Fruit fly (Drosophila melanogaster) whole organism, embryonic: Measurements from ENCODE around the gene ND-B17.
A peak's percentile ranks its signal among the peaks of the same experiment; 100 is the strongest.

Experiments used
- Bgb ChIP-seq: fragments of 200-800 bp; sonication (Bioruptor generic); IDR thresholded peaks from 2 replicates; pipeline ENCODE4 v1.3.6; 2022; ENCODE audit warnings: missing biosample characterization, missing genetic modification characterization; ENCODE audit not compliant: partially characterized antibody
- CG12391 ChIP-seq: fragments of 200-800 bp; sonication (Bioruptor generic); optimal IDR thresholded peaks from 3 replicates; lab custom pipeline; 2018; ENCODE audit warnings: missing biosample characterization, mild to moderate bottlenecking, missing genetic modification characterization, moderate library complexity
- CG15073 ChIP-seq: fragments of 200-800 bp; sonication (Bioruptor generic); optimal IDR thresholded peaks from 2 replicates; lab custom pipeline; 2016; ENCODE audit warnings: missing biosample characterization, missing genetic modification characterization
- CG1603 ChIP-seq: fragments of 200-800 bp; sonication (Bioruptor generic); optimal IDR thresholded peaks from 2 replicates; lab custom pipeline; 2019; ENCODE audit warnings: missing biosample characterization, mild to moderate bottlenecking, missing genetic modification characterization, moderate library complexity
- CG16779 ChIP-seq: fragments of 200-800 bp; sonication (Bioruptor generic); IDR thresholded peaks from 2 replicates; pipeline ENCODE4 v1.3.6; 2022; ENCODE audit warnings: missing biosample characterization, missing genetic modification characterization
- CG17568 ChIP-seq: fragments of 200-800 bp; sonication (Bioruptor generic); optimal IDR thresholded peaks from 2 replicates; lab custom pipeline; 2018; ENCODE audit warnings: missing biosample characterization, mild to moderate bottlenecking, missing genetic modification characterization, moderate library complexity
- CG31388 ChIP-seq: fragments of 200-800 bp; sonication (Bioruptor generic); optimal IDR thresholded peaks from 2 replicates; lab custom pipeline; 2016; ENCODE audit warnings: missing biosample characterization, missing genetic modification characterization
- CG3847 ChIP-seq: fragments of 200-800 bp; sonication (Bioruptor generic); IDR thresholded peaks from 2 replicates; pipeline ENCODE4 v1.3.6; 2022; ENCODE audit warnings: missing biosample characterization, missing genetic modification characterization
- CG5953 ChIP-seq: fragments of 200-800 bp; sonication (Bioruptor generic); IDR thresholded peaks from 2 replicates; pipeline ENCODE4 v1.3.6; 2022; ENCODE audit warnings: missing biosample characterization, missing genetic modification characterization
- CG7357 ChIP-seq: fragments of 200-800 bp; sonication (Bioruptor generic); IDR thresholded peaks from 3 replicates; pipeline ENCODE4 v1.3.6; 2022; ENCODE audit warnings: missing biosample characterization, missing genetic modification characterization
- CG8290 ChIP-seq, 3 experiments: fragments of 200-800 bp; sonication (Bioruptor generic); optimal IDR thresholded peaks; 2 replicates each; lab custom pipeline; 2016 to 2019; ENCODE audit warnings: missing biosample characterization in 3 of 3, missing genetic modification characterization in 3 of 3, mild to moderate bottlenecking in 2 of 3, moderate library complexity in 1 of 3
- CG8359 ChIP-seq: fragments of 200-800 bp; sonication (Bioruptor generic); optimal IDR thresholded peaks from 2 replicates; lab custom pipeline; 2017; ENCODE audit warnings: missing biosample characterization, mild to moderate bottlenecking, missing genetic modification characterization, borderline replicate concordance
- CG9215 ChIP-seq: fragments of 200-800 bp; sonication (Bioruptor generic); IDR thresholded peaks from 2 replicates; pipeline ENCODE4 v1.3.6; 2022; ENCODE audit warnings: missing biosample characterization, missing genetic modification characterization
- CG9727 ChIP-seq: fragments of 200-800 bp; sonication (Bioruptor generic); optimal IDR thresholded peaks from 3 replicates; lab custom pipeline; 2017; ENCODE audit warnings: missing biosample characterization, mild to moderate bottlenecking, missing genetic modification characterization
- CG9932 ChIP-seq: fragments of 200-800 bp; sonication (Bioruptor generic); IDR thresholded peaks from 2 replicates; pipeline ENCODE4 v1.3.6; 2022; ENCODE audit warnings: missing biosample characterization, missing genetic modification characterization
- CkIIα-i1 ChIP-seq: fragments of 200-800 bp; sonication (Bioruptor generic); IDR thresholded peaks from 2 replicates; pipeline ENCODE4 v1.3.6; 2022; ENCODE audit warnings: missing biosample characterization, missing genetic modification characterization
- Dfd ChIP-seq, 2 experiments: fragments of >200 bp; optimal IDR thresholded peaks; 2 replicates each; lab custom pipeline; 2017; ENCODE audit warnings: missing biosample characterization in 2 of 2, missing genetic modification characterization in 2 of 2
- Dref ChIP-seq: fragments of 200-800 bp; sonication (Bioruptor generic); IDR thresholded peaks from 2 replicates; pipeline ENCODE4 v1.3.6; 2022; ENCODE audit warnings: missing biosample characterization, missing genetic modification characterization
- Elba2 ChIP-seq: fragments of 200-800 bp; sonication (Bioruptor generic); optimal IDR thresholded peaks from 3 replicates; lab custom pipeline; 2016; ENCODE audit warnings: missing biosample characterization, missing genetic modification characterization
- HLH3B ChIP-seq: fragments of 200-800 bp; sonication (Bioruptor generic); IDR thresholded peaks from 2 replicates; pipeline ENCODE4 v1.3.6; 2022; ENCODE audit warnings: missing biosample characterization, missing genetic modification characterization
- Lim3 ChIP-seq: fragments of 200-800 bp; sonication (Bioruptor generic); IDR thresholded peaks from 2 replicates; pipeline ENCODE4 v1.3.6; 2022; ENCODE audit warnings: missing biosample characterization, missing genetic modification characterization
- Myb ChIP-seq: fragments of 200-800 bp; sonication (Bioruptor generic); optimal IDR thresholded peaks from 2 replicates; lab custom pipeline; 2016; ENCODE audit warnings: missing biosample characterization, missing genetic modification characterization
- Scr ChIP-seq: fragments of 200-800 bp; sonication (Bioruptor generic); IDR thresholded peaks from 2 replicates; pipeline ENCODE4 v1.3.6; 2022; ENCODE audit warnings: missing biosample characterization, missing genetic modification characterization; ENCODE audit not compliant: partially characterized antibody
- Xbp1 ChIP-seq: fragments of 200-800 bp; sonication (Bioruptor generic); optimal IDR thresholded peaks from 3 replicates; lab custom pipeline; 2016; ENCODE audit warnings: missing biosample characterization, mild to moderate bottlenecking, missing genetic modification characterization
- ab ChIP-seq: fragments of 200-800 bp; sonication (Bioruptor generic); optimal IDR thresholded peaks from 2 replicates; lab custom pipeline; 2016; ENCODE audit warnings: missing biosample characterization, missing genetic modification characterization
- ase ChIP-seq: fragments of 200-800 bp; sonication (Bioruptor generic); IDR thresholded peaks from 3 replicates; pipeline ENCODE4 v1.3.6; 2022; ENCODE audit warnings: missing biosample characterization, missing genetic modification characterization
- az2 ChIP-seq: fragments of 200-800 bp; sonication (Bioruptor generic); optimal IDR thresholded peaks from 3 replicates; lab custom pipeline; 2016; ENCODE audit warnings: missing biosample characterization, missing genetic modification characterization
- bbx ChIP-seq: fragments of 200-800 bp; sonication (Bioruptor generic); IDR thresholded peaks from 2 replicates; pipeline ENCODE4 v1.3.6; 2022; ENCODE audit warnings: missing biosample characterization, missing genetic modification characterization; ENCODE audit not compliant: partially characterized antibody
- bowl ChIP-seq: fragments of 200-800 bp; sonication (Bioruptor generic); IDR thresholded peaks from 2 replicates; pipeline ENCODE4 v1.3.6; 2022; ENCODE audit warnings: missing biosample characterization, missing genetic modification characterization
- cato ChIP-seq: fragments of 200-800 bp; sonication (Bioruptor generic); optimal IDR thresholded peaks from 2 replicates; lab custom pipeline; 2016; ENCODE audit warnings: missing biosample characterization, missing genetic modification characterization, borderline replicate concordance
- chinmo ChIP-seq: fragments of 200-800 bp; sonication (Bioruptor generic); IDR thresholded peaks from 4 replicates; pipeline ENCODE4 v1.3.6; 2022; ENCODE audit warnings: missing biosample characterization, missing genetic modification characterization; ENCODE audit not compliant: partially characterized antibody
- chn ChIP-seq: fragments of 200-800 bp; sonication (Bioruptor generic); optimal IDR thresholded peaks from 2 replicates; lab custom pipeline; 2016; ENCODE audit warnings: missing biosample characterization, missing genetic modification characterization
- dysf ChIP-seq: fragments of 200-800 bp; sonication (Bioruptor generic); IDR thresholded peaks from 3 replicates; pipeline ENCODE4 v1.3.6; 2022; ENCODE audit warnings: missing biosample characterization, missing genetic modification characterization
- fd3F ChIP-seq: fragments of 200-800 bp; sonication (Bioruptor generic); optimal IDR thresholded peaks from 2 replicates; lab custom pipeline; 2018; ENCODE audit warnings: missing biosample characterization, mild to moderate bottlenecking, missing genetic modification characterization, moderate library complexity
- fru ChIP-seq: fragments of >200 bp; optimal IDR thresholded peaks from 2 replicates; lab custom pipeline; 2017
- gcm2 ChIP-seq: fragments of 200-800 bp; sonication (Bioruptor generic); optimal IDR thresholded peaks from 2 replicates; lab custom pipeline; 2016; ENCODE audit warnings: missing biosample characterization, missing genetic modification characterization
- grn ChIP-seq: fragments of 200-800 bp; sonication (Bioruptor generic); optimal IDR thresholded peaks from 3 replicates; lab custom pipeline; 2017; ENCODE audit warnings: missing biosample characterization, missing genetic modification characterization
- hth ChIP-seq: fragments of >200 bp; optimal IDR thresholded peaks from 2 replicates; lab custom pipeline; 2017; ENCODE audit warnings: inconsistent platforms
- lilli ChIP-seq: fragments of 200-800 bp; sonication (Bioruptor generic); optimal IDR thresholded peaks from 3 replicates; lab custom pipeline; 2016; ENCODE audit warnings: missing biosample characterization, missing genetic modification characterization
- lola ChIP-seq, 3 experiments: fragments of >200 bp in 2 of 3; fragments of 200-800 bp in 1 of 3; sonication (Bioruptor generic) in 1 of 3; optimal IDR thresholded peaks; 2 replicates each; lab custom pipeline; 2017 to 2019; ENCODE audit warnings: missing biosample characterization in 3 of 3, missing genetic modification characterization in 3 of 3, mild to moderate bottlenecking in 1 of 3, moderate library complexity in 1 of 3
- maf-S ChIP-seq: fragments of 200-800 bp; sonication (Bioruptor generic); optimal IDR thresholded peaks from 2 replicates; lab custom pipeline; 2016; ENCODE audit warnings: missing biosample characterization, missing genetic modification characterization
- nerfin-1 ChIP-seq: fragments of 200-800 bp; sonication (Bioruptor generic); optimal IDR thresholded peaks from 3 replicates; lab custom pipeline; 2019; ENCODE audit warnings: missing biosample characterization, mild to moderate bottlenecking, missing genetic modification characterization, moderate library complexity
- otp ChIP-seq: fragments of 200-800 bp; sonication (Bioruptor generic); IDR thresholded peaks from 3 replicates; pipeline ENCODE4, ENCODE4 v1.3.6; 2022; ENCODE audit warnings: missing biosample characterization, missing genetic modification characterization
- pan ChIP-seq, 4 experiments: fragments of >200 bp in 3 of 4; fragments of 200-800 bp in 1 of 4; sonication (Bioruptor generic) in 1 of 4; optimal IDR thresholded peaks in 3 of 4; IDR thresholded peaks in 1 of 4; 2 replicates each; pipeline versions ENCODE4 v1.3.6 to Lab custom; 2017 to 2022; ENCODE audit warnings: missing biosample characterization in 2 of 4, missing genetic modification characterization in 2 of 4, mixed read lengths in 1 of 4
- run ChIP-seq: fragments of 200-800 bp; sonication (Bioruptor generic); optimal IDR thresholded peaks from 3 replicates; lab custom pipeline; 2018; ENCODE audit warnings: missing biosample characterization, mild to moderate bottlenecking, missing genetic modification characterization
- salm ChIP-seq: fragments of 200-800 bp; sonication (Bioruptor generic); optimal IDR thresholded peaks from 2 replicates; lab custom pipeline; 2018; ENCODE audit warnings: missing biosample characterization, mild to moderate bottlenecking, missing genetic modification characterization
- schlank ChIP-seq: fragments of 200-800 bp; sonication (Bioruptor generic); optimal IDR thresholded peaks from 2 replicates; lab custom pipeline; 2018; ENCODE audit warnings: missing biosample characterization, mild to moderate bottlenecking, missing genetic modification characterization
- sens-2 ChIP-seq: fragments of 200-800 bp; sonication (Bioruptor generic); IDR thresholded peaks from 2 replicates; pipeline ENCODE4 v1.3.6; 2022; ENCODE audit warnings: missing biosample characterization, missing genetic modification characterization
- shn ChIP-seq: fragments of 200-800 bp; sonication (Bioruptor generic); optimal IDR thresholded peaks from 3 replicates; lab custom pipeline; 2016; ENCODE audit warnings: missing biosample characterization, missing genetic modification characterization
- unc-4 ChIP-seq: fragments of 200-800 bp; sonication (Bioruptor generic); IDR thresholded peaks from 2 replicates; pipeline ENCODE4 v1.3.6; 2022; ENCODE audit warnings: missing biosample characterization, missing genetic modification characterization; ENCODE audit not compliant: partially characterized antibody
- unpg ChIP-seq: fragments of 200-800 bp; sonication (Bioruptor generic); optimal IDR thresholded peaks from 3 replicates; lab custom pipeline; 2018; ENCODE audit warnings: missing biosample characterization, mild to moderate bottlenecking, missing genetic modification characterization, moderate library complexity

The ND-B17 gene

DNA sequence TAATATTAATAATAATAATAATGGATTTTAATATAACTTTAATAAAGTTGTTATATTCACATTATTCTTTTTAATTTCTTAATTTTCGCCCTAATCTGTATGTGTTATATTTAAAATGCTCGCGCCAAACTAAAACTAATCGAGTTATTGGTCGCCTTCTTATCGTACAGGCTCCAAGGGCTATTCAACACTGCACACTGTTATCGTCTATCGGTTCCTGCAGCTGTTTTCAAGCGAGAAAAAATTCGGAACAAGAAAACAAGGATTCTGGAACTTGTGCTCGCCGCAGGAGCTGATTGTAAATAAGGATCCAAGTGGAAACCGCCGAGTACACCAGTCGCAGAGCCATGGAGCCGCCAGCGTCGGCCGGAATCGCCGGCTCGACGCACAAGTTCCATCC is 13.2 kb upstream of the ND-B17 start, which contains the start of gene CG3793 (continued):
- TF ChIP-seq Elba2 (GFP tag; lab: Kevin White, UChicago) (no peak), run (tag; lab: Kevin White, UChicago) (no peak), Dfd (GFP tag; optimal IDR thresholded peaks at IDR 0.05; lab: Kevin White, UChicago) (no peak), CG16779 (no peak), fru (no peak), schlank (no peak), CG3847 (GFP tag; lab: Robert Waterston, UW) (no peak), CG31388 (GFP tag; lab: Kevin White, UChicago) (no peak), CG17568 (GFP tag; lab: Kevin White, UChicago) (no peak), nerfin-1 (tag; lab: Kevin White, UChicago) (no peak), HLH3B (GFP tag; lab: Robert Waterston, UW) (no peak), salm (tag; lab: Kevin White, UChicago) (no peak), unc-4 (GFP tag; lab: Robert Waterston, UW) (0 out of 2 replicates have a peak, but pooled peaks have one; percentile 16), unpg (GFP tag; lab: Kevin White, UChicago) (no peak), lilli (GFP tag; lab: Kevin White, UChicago) (no peak), cato (GFP tag; lab: Kevin White, UChicago) (no peak), bowl (GFP tag; lab: Robert Waterston, UW) (no peak), gcm2 (no peak), lola (GFP tag; optimal IDR thresholded peaks at IDR 0.05; lab: Kevin White, UChicago) (no peak), CG8290 (GFP tag; optimal IDR thresholded peaks at IDR 0.05; lab: Kevin White, UChicago) (no peak), CG8290 (tag; optimal IDR thresholded peaks at IDR 0.05; lab: Kevin White, UChicago) (peak in 1 of 2 experiments; percentile 74), CG7357 (no peak), otp (no peak), CG1603 (peak; percentile 21), CG9932 (no peak), dysf (GFP tag; lab: Robert Waterston, UW) (no peak), Xbp1 (GFP tag; lab: Kevin White, UChicago) (no peak), grn (GFP tag; lab: Kevin White, UChicago) (no peak), CG9727 (GFP tag; lab: Kevin White, UChicago) (no peak), CG9215 (GFP tag; lab: Robert Waterston, UW) (no peak), bbx (peak; percentile 79), sens-2 (no peak), chinmo (GFP tag; lab: Robert Waterston, UW) (0 out of 4 replicates have a peak, but pooled peaks have one; percentile 16), Lim3 (GFP tag; lab: Robert Waterston, UW) (no peak), Dref (peak; percentile 87), fd3F (GFP tag; lab: Kevin White, UChicago) (no peak), ase (GFP tag; lab: Robert Waterston, UW) (no peak), shn (no peak), Scr (GFP tag; lab: Robert Waterston, UW) (peak; percentile 50), CG12391 (tag; lab: Kevin White, UChicago) (no peak), CkIIα-i1 (no peak), chn (GFP tag; lab: Kevin White, UChicago) (no peak), CG15073 (GFP tag; lab: Kevin White, UChicago) (no peak), ab (GFP tag; lab: Kevin White, UChicago) (no peak), CG8359 (GFP tag; lab: Kevin White, UChicago) (no peak), pan (optimal IDR thresholded peaks at IDR 0.05; lab: Kevin White, UChicago) (no peak), pan (GFP tag; optimal IDR thresholded peaks at IDR 0.05 in 1 of 2, IDR thresholded peaks at IDR 0.05 in 1 of 2) (no peak), CG5953 (GFP tag; lab: Robert Waterston, UW) (no peak), az2 (GFP tag; lab: Kevin White, UChicago) (no peak), Myb (no peak), maf-S (GFP tag; lab: Kevin White, UChicago) (no peak), hth (lab: Kevin White, UChicago) (no peak), Bgb (0 out of 2 replicates have a peak, but pooled peaks have one; percentile 31)
